Worm (Caenorhabditis elegans): ENCODE measurements around the gene nsy-1.

Gene nsy-1

ce11 chrII:4984151-4984550 is 38.4 kb upstream of the nsy-1 start:
- TF ChIP-seq ztf-1 (GFP tag; conservative IDR thresholded peaks at IDR 0.05) = no peak
- TF ChIP-seq sma-9 (GFP tag; optimal IDR thresholded peaks at IDR 0.05) = no peak
- TF ChIP-seq sma-9 (tag; optimal IDR thresholded peaks at IDR 0.05) = no peak
- TF ChIP-seq nhr-10 (tag; optimal IDR thresholded peaks at IDR 0.05) = no peak
- TF ChIP-seq elt-1 (tag; optimal IDR thresholded peaks at IDR 0.05) = no peak
- TF ChIP-seq mdl-1 (tag; optimal IDR thresholded peaks at IDR 0.05) = no peak
- TF ChIP-seq zag-1 (tag; optimal IDR thresholded peaks at IDR 0.05) = no peak
- no peak for TF ChIP-seq nhr-11 (tag; optimal IDR thresholded peaks at IDR 0.05)
- no peak for TF ChIP-seq F13H6.1 (tag; optimal IDR thresholded peaks at IDR 0.05)
- no peak for TF ChIP-seq nhr-77 (tag; optimal IDR thresholded peaks at IDR 0.05)
- no peak for TF ChIP-seq nhr-23 (tag; optimal IDR thresholded peaks at IDR 0.05)
- no peak for TF ChIP-seq gmeb-1 (tag; optimal IDR thresholded peaks at IDR 0.05)

- TF ChIP-seq sem-4 (tag; optimal IDR thresholded peaks at IDR 0.05) = no peak
- TF ChIP-seq nhr-21 (tag; optimal IDR thresholded peaks at IDR 0.05) = no peak
- no peak for TF ChIP-seq sma-3 (GFP tag; optimal IDR thresholded peaks at IDR 0.05)
- peak; percentile 58 for TF ChIP-seq ceh-16 (tag; optimal IDR thresholded peaks at IDR 0.05)
- no peak for TF ChIP-seq mbf-1 (tag; optimal IDR thresholded peaks at IDR 0.05)
- no peak for TF ChIP-seq nhr-11 (tag; optimal IDR thresholded peaks at IDR 0.05)
- TF ChIP-seq lin-11 (tag; optimal IDR thresholded peaks at IDR 0.05) = no peak
- peak; percentile 49 for TF ChIP-seq sma-9 (GFP tag; optimal IDR thresholded peaks at IDR 0.05)
- no peak for TF ChIP-seq sma-9 (tag; optimal IDR thresholded peaks at IDR 0.05)
- TF ChIP-seq unc-39 (tag; optimal IDR thresholded peaks at IDR 0.05) = no peak
- peak; percentile 32 for TF ChIP-seq nhr-25 (tag; optimal IDR thresholded peaks at IDR 0.05)
- no peak for TF ChIP-seq nhr-23 (tag; optimal IDR thresholded peaks at IDR 0.05)
- no peak for TF ChIP-seq ama-1 (optimal IDR thresholded peaks at IDR 0.05)
- no peak for TF ChIP-seq ceh-82 (tag; optimal IDR thresholded peaks at IDR 0.05)
- TF ChIP-seq egl-27 (tag; optimal IDR thresholded peaks at IDR 0.05) = no peak
- TF ChIP-seq lsy-2 (tag; optimal IDR thresholded peaks at IDR 0.05) = no peak
- peak; percentile 40 for TF ChIP-seq nhr-129 (tag; optimal IDR thresholded peaks at IDR 0.05)
- TF ChIP-seq mab-5 (tag; optimal IDR thresholded peaks at IDR 0.05) = no peak
- TF ChIP-seq Y55F3AM.14 (GFP tag; optimal IDR thresholded peaks at IDR 0.05) = no peak
- no peak for TF ChIP-seq skn-1 (tag; optimal IDR thresholded peaks at IDR 0.05)
Measured at ce11 chrII:4985961-4986503, 36.5 kb upstream of the nsy-1 start.

- no peak for TF ChIP-seq lsy-2 (tag; optimal IDR thresholded peaks at IDR 0.05)
- TF ChIP-seq nhr-10 (tag; optimal IDR thresholded peaks at IDR 0.05) = no peak
- TF ChIP-seq skn-1 (tag; optimal IDR thresholded peaks at IDR 0.05) = no peak
- no peak for TF ChIP-seq R02D3.7 (tag; optimal IDR thresholded peaks at IDR 0.05)
Measured at ce11 chrII:4986664-4987063, 35.9 kb upstream of the nsy-1 start.

- TF ChIP-seq nhr-237 (tag; optimal IDR thresholded peaks at IDR 0.05) (no peak), elt-3 (tag; optimal IDR thresholded peaks at IDR 0.05) (no peak), ztf-1 (GFP tag; conservative IDR thresholded peaks at IDR 0.05) (no peak), nhr-25 (tag; optimal IDR thresholded peaks at IDR 0.05) (no peak), snpc-4 (tag; optimal IDR thresholded peaks at IDR 0.05) (no peak), aly-2 (tag; optimal IDR thresholded peaks at IDR 0.05) (no peak), mdl-1 (tag; optimal IDR thresholded peaks at IDR 0.05) (no peak), ztf-4 (tag; optimal IDR thresholded peaks at IDR 0.05) (no peak)
Measured at ce11 chrII:4987257-4987656, 35.3 kb upstream of the nsy-1 start.

- TF ChIP-seq ztf-1 (GFP tag; conservative IDR thresholded peaks at IDR 0.05) = no peak
- TF ChIP-seq aly-2 (tag; optimal IDR thresholded peaks at IDR 0.05) = no peak
- no peak for TF ChIP-seq elt-3 (tag; optimal IDR thresholded peaks at IDR 0.05)
- TF ChIP-seq mdl-1 (tag; optimal IDR thresholded peaks at IDR 0.05) = no peak
- TF ChIP-seq peb-1 (tag; optimal IDR thresholded peaks at IDR 0.05) = no peak
- TF ChIP-seq mab-5 (tag; optimal IDR thresholded peaks at IDR 0.05) = no peak
- no peak for TF ChIP-seq nhr-237 (tag; optimal IDR thresholded peaks at IDR 0.05)
- TF ChIP-seq sma-3 (GFP tag; optimal IDR thresholded peaks at IDR 0.05) = no peak
- TF ChIP-seq lin-13 (GFP tag; optimal IDR thresholded peaks at IDR 0.05) = no peak
- TF ChIP-seq mbf-1 (tag; optimal IDR thresholded peaks at IDR 0.05) = no peak
- TF ChIP-seq crh-2 (tag; optimal IDR thresholded peaks at IDR 0.05) = no peak
- TF ChIP-seq nhr-12 (tag; optimal IDR thresholded peaks at IDR 0.05) = no peak
- no peak for TF ChIP-seq nhr-11 (tag; optimal IDR thresholded peaks at IDR 0.05)
- no peak for TF ChIP-seq F13H6.1 (tag; optimal IDR thresholded peaks at IDR 0.05)
- no peak for TF ChIP-seq C34F6.9 (tag; optimal IDR thresholded peaks at IDR 0.05)
- TF ChIP-seq dmd-4 (tag; optimal IDR thresholded peaks at IDR 0.05) = no peak
- TF ChIP-seq nhr-129 (tag; optimal IDR thresholded peaks at IDR 0.05) = no peak
- no peak for TF ChIP-seq gmeb-1 (tag; optimal IDR thresholded peaks at IDR 0.05)
Measured at ce11 chrII:4989802-4990201, 32.8 kb upstream of the nsy-1 start, which contains the start of gene T27F7.12. T27F7.12 (plus strand) TSS chrII:4990102.

Measured in whole organism, L2 larva.